Fruit fly (Drosophila melanogaster) whole organism, embryonic: ENCODE data around the gene Lrrk.
A peak's percentile ranks its signal among the peaks of the same experiment; 100 is the strongest.

ENCODE experiments used
- Aef1 ChIP-seq: fragments of 200-800 bp; sonication (Bioruptor generic); IDR thresholded peaks from 3 replicates; pipeline ENCODE4 v1.3.6; 2022; ENCODE audit warnings: missing biosample characterization, missing genetic modification characterization
- Atf6 ChIP-seq: fragments of 200-800 bp; sonication (Bioruptor generic); IDR thresholded peaks from 2 replicates; pipeline ENCODE4 v1.3.6; 2022; ENCODE audit warnings: missing biosample characterization, missing genetic modification characterization
- B-H2 ChIP-seq: fragments of 200-800 bp; sonication (Bioruptor generic); optimal IDR thresholded peaks from 2 replicates; lab custom pipeline; 2018; ENCODE audit warnings: missing biosample characterization, mild to moderate bottlenecking, missing genetic modification characterization
- CG10543 ChIP-seq: fragments of 200-800 bp; sonication (Bioruptor generic); optimal IDR thresholded peaks from 3 replicates; lab custom pipeline; 2017; ENCODE audit warnings: missing biosample characterization, mild to moderate bottlenecking, missing genetic modification characterization, moderate library complexity
- CG11696 ChIP-seq: fragments of 200-800 bp; sonication (Bioruptor generic); IDR thresholded peaks from 2 replicates; pipeline ENCODE4 v1.3.6; 2022; ENCODE audit warnings: missing biosample characterization, missing genetic modification characterization
- CG12155 ChIP-seq: fragments of 200-800 bp; sonication (Bioruptor generic); optimal IDR thresholded peaks from 3 replicates; lab custom pipeline; 2016; ENCODE audit warnings: missing biosample characterization, missing genetic modification characterization
- CG13123 ChIP-seq: fragments of 200-800 bp; sonication (Bioruptor generic); optimal IDR thresholded peaks from 2 replicates; lab custom pipeline; 2016; ENCODE audit warnings: missing biosample characterization, missing genetic modification characterization
- CG14667 ChIP-seq: fragments of 200-800 bp; sonication (Bioruptor generic); IDR thresholded peaks from 2 replicates; pipeline ENCODE4 v1.3.6; 2022; ENCODE audit warnings: missing biosample characterization, missing genetic modification characterization
- CG1602 ChIP-seq: fragments of 200-800 bp; sonication (Bioruptor generic); optimal IDR thresholded peaks from 3 replicates; lab custom pipeline; 2016; ENCODE audit warnings: missing biosample characterization, missing genetic modification characterization
- CG17186 ChIP-seq: fragments of 200-800 bp; sonication (Bioruptor generic); optimal IDR thresholded peaks from 3 replicates; lab custom pipeline; 2017; ENCODE audit warnings: missing biosample characterization, missing genetic modification reagents, missing genetic modification characterization
- CG30431 ChIP-seq: fragments of 200-800 bp; sonication (Bioruptor generic); optimal IDR thresholded peaks from 2 replicates; lab custom pipeline; 2017; ENCODE audit warnings: missing biosample characterization, missing genetic modification characterization
- CG6813 ChIP-seq: fragments of 200-800 bp; sonication (Bioruptor generic); optimal IDR thresholded peaks from 2 replicates; lab custom pipeline; 2017; ENCODE audit warnings: missing biosample characterization, missing genetic modification characterization, mild to moderate bottlenecking, moderate library complexity, missing genetic modification reagents
- CG7963 ChIP-seq: fragments of 200-800 bp; sonication (Bioruptor generic); IDR thresholded peaks from 3 replicates; pipeline ENCODE4 v1.3.6; 2022; ENCODE audit warnings: missing biosample characterization, missing genetic modification characterization; ENCODE audit not compliant: partially characterized antibody
- CG8388 ChIP-seq: fragments of 200-800 bp; sonication (Bioruptor generic); optimal IDR thresholded peaks from 2 replicates; lab custom pipeline; 2019; ENCODE audit warnings: missing biosample characterization, mild to moderate bottlenecking, missing genetic modification characterization, moderate library complexity
- CG8478 ChIP-seq: fragments of >200 bp; optimal IDR thresholded peaks from 2 replicates; lab custom pipeline; 2018
- CG9817 ChIP-seq: fragments of 200-800 bp; sonication (Bioruptor generic); optimal IDR thresholded peaks from 2 replicates; lab custom pipeline; 2018; ENCODE audit warnings: missing biosample characterization, mild to moderate bottlenecking, missing genetic modification characterization, moderate library complexity
- CkIIα-i1 ChIP-seq: fragments of 200-800 bp; sonication (Bioruptor generic); IDR thresholded peaks from 2 replicates; pipeline ENCODE4 v1.3.6; 2022; ENCODE audit warnings: missing biosample characterization, missing genetic modification characterization
- Deaf1 ChIP-seq: fragments of 200-800 bp; optimal IDR thresholded peaks from 3 replicates; lab custom pipeline; 2019; ENCODE audit warnings: missing biosample characterization, mild to moderate bottlenecking, missing genetic modification characterization, moderate library complexity
- Dref ChIP-seq: fragments of 200-800 bp; sonication (Bioruptor generic); IDR thresholded peaks from 2 replicates; pipeline ENCODE4 v1.3.6; 2022; ENCODE audit warnings: missing biosample characterization, missing genetic modification characterization
- Gsc ChIP-seq: fragments of 200-800 bp; sonication (Bioruptor generic); IDR thresholded peaks from 2 replicates; pipeline ENCODE4 v1.3.6; 2022; ENCODE audit warnings: missing biosample characterization, missing genetic modification characterization
- HHEX ChIP-seq: fragments of 200-800 bp; sonication (Bioruptor generic); optimal IDR thresholded peaks from 3 replicates; lab custom pipeline; 2017; ENCODE audit warnings: missing biosample characterization, mild to moderate bottlenecking, missing genetic modification characterization, missing genetic modification reagents
- HLH3B ChIP-seq: fragments of 200-800 bp; sonication (Bioruptor generic); IDR thresholded peaks from 2 replicates; pipeline ENCODE4 v1.3.6; 2022; ENCODE audit warnings: missing biosample characterization, missing genetic modification characterization
- HLH4C ChIP-seq: fragments of 200-800 bp; sonication (Bioruptor generic); IDR thresholded peaks from 3 replicates; pipeline ENCODE4 v1.3.6; 2022; ENCODE audit warnings: missing biosample characterization, missing genetic modification characterization; ENCODE audit not compliant: partially characterized antibody
- HLHmδ ChIP-seq: fragments of 200-800 bp; sonication (Bioruptor generic); optimal IDR thresholded peaks from 2 replicates; lab custom pipeline; 2018; ENCODE audit warnings: missing biosample characterization, mild to moderate bottlenecking, missing genetic modification characterization, moderate library complexity
- Lim3 ChIP-seq: fragments of 200-800 bp; sonication (Bioruptor generic); IDR thresholded peaks from 2 replicates; pipeline ENCODE4 v1.3.6; 2022; ENCODE audit warnings: missing biosample characterization, missing genetic modification characterization
- Max ChIP-seq: fragments of 200-800 bp; sonication (Bioruptor generic); optimal IDR thresholded peaks from 2 replicates; lab custom pipeline; 2016; ENCODE audit warnings: missing biosample characterization, mild to moderate bottlenecking, missing genetic modification characterization
- Opbp ChIP-seq: fragments of 200-800 bp; sonication (Bioruptor generic); IDR thresholded peaks from 3 replicates; pipeline ENCODE4 v1.3.6; 2022; ENCODE audit warnings: missing biosample characterization, missing genetic modification characterization; ENCODE audit not compliant: partially characterized antibody
- bab2 ChIP-seq: fragments of 200-800 bp; sonication (Bioruptor generic); optimal IDR thresholded peaks from 2 replicates; lab custom pipeline; 2016; ENCODE audit warnings: missing biosample characterization, missing genetic modification characterization
- bsh ChIP-seq, 2 experiments: fragments of 200-800 bp; sonication (Bioruptor generic); optimal IDR thresholded peaks; 2 replicates each; lab custom pipeline; 2017 to 2018; ENCODE audit warnings: mild to moderate bottlenecking in 2 of 2, missing biosample characterization in 2 of 2, missing genetic modification characterization in 2 of 2, moderate library complexity in 1 of 2
- cg ChIP-seq: fragments of 200-800 bp; sonication (Bioruptor generic); optimal IDR thresholded peaks from 3 replicates; lab custom pipeline; 2019; ENCODE audit warnings: missing biosample characterization, mild to moderate bottlenecking, missing genetic modification characterization, moderate library complexity
- chinmo ChIP-seq: fragments of 200-800 bp; sonication (Bioruptor generic); IDR thresholded peaks from 4 replicates; pipeline ENCODE4 v1.3.6; 2022; ENCODE audit warnings: missing biosample characterization, missing genetic modification characterization; ENCODE audit not compliant: partially characterized antibody
- h ChIP-seq: fragments of >200 bp; optimal IDR thresholded peaks from 2 replicates; lab custom pipeline; 2017
- jumu ChIP-seq: fragments of 200-800 bp; sonication (Bioruptor generic); optimal IDR thresholded peaks from 3 replicates; lab custom pipeline; 2016; ENCODE audit warnings: missing biosample characterization, missing genetic modification characterization
- klu ChIP-seq: fragments of 200-800 bp; sonication (Bioruptor generic); IDR thresholded peaks from 2 replicates; pipeline ENCODE4 v1.3.6; 2022; ENCODE audit warnings: missing biosample characterization, missing genetic modification characterization
- knrl ChIP-seq: fragments of 200-800 bp; sonication (Bioruptor generic); IDR thresholded peaks from 3 replicates; pipeline ENCODE4 v1.3.6; 2022; ENCODE audit warnings: missing biosample characterization, missing genetic modification characterization; ENCODE audit not compliant: partially characterized antibody
- maf-S ChIP-seq: fragments of 200-800 bp; sonication (Bioruptor generic); optimal IDR thresholded peaks from 2 replicates; lab custom pipeline; 2016; ENCODE audit warnings: missing biosample characterization, missing genetic modification characterization
- pan ChIP-seq, 4 experiments: fragments of >200 bp in 3 of 4; fragments of 200-800 bp in 1 of 4; sonication (Bioruptor generic) in 1 of 4; optimal IDR thresholded peaks in 3 of 4; IDR thresholded peaks in 1 of 4; 2 replicates each; pipeline versions ENCODE4 v1.3.6 to Lab custom; 2017 to 2022; ENCODE audit warnings: missing biosample characterization in 2 of 4, missing genetic modification characterization in 2 of 4, mixed read lengths in 1 of 4
- prd ChIP-seq, 3 experiments: fragments of >200 bp in 2 of 3; fragments of 200-800 bp in 1 of 3; sonication (Bioruptor generic) in 1 of 3; optimal IDR thresholded peaks in 2 of 3; IDR thresholded peaks in 1 of 3; 2 replicates in 2 of 3; 3 replicates in 1 of 3; pipeline versions ENCODE4 v1.3.6 to Lab custom; 2017 to 2022; ENCODE audit warnings: missing biosample characterization in 1 of 3, missing genetic modification characterization in 1 of 3
- sqz ChIP-seq: fragments of 200-800 bp; sonication (Bioruptor generic); optimal IDR thresholded peaks from 3 replicates; lab custom pipeline; 2018; ENCODE audit warnings: missing biosample characterization, mild to moderate bottlenecking, missing genetic modification characterization
- wor ChIP-seq: fragments of 200-800 bp; sonication (Bioruptor generic); IDR thresholded peaks from 2 replicates; pipeline ENCODE4 v1.3.6; 2022; ENCODE audit warnings: missing biosample characterization, missing genetic modification characterization
- zen ChIP-seq: fragments of 200-800 bp; sonication (Bioruptor generic); optimal IDR thresholded peaks from 3 replicates; lab custom pipeline; 2018; ENCODE audit warnings: missing biosample characterization, mild to moderate bottlenecking, missing genetic modification characterization, moderate library complexity

The Lrrk gene

DNA sequence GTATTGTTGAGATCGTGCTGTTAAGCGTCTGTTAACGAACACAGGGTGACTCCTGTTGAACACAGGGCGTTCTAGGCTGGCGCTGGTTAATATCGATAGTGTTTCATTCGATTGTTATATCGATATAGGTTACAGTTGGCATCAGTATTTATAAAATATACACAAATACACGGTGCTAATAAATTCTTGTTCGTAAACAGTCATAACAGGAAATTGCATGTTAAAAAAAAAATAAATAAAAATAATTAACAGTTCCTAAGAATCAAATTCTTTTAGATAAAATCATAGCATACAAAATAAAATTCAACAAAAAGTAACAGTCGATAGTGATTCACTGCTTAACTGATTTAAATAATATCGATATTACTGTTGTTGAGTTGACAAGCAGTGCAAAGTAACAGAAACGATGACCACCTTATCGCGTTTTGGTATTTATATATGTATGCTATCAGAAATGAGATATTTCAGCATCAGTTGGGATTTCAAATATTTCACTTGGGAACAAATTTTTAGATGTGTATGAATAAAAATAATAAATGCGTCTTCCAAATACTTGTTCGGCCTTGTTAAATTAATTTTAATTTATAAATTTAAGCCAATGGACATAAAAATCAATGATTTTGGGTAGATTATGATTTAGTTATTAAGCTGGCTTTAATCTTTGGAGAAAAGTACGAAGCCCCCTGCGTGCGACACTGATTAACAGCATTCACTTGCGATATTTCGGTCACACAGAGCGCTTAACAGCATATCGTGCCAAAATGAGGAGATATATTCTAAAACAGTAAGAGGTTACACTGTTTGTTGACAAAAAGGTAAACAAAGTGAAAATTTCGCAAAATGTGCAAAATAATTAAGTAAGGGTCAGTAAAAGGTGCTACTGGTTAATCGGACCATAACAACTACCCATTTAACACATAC lies at the start of gene Lrrk, which contains the start of gene Pi3K92E (continued):
- TF ChIP-seq CG12155 (GFP tag; lab: Kevin White, UChicago) (no peak), HLHmδ (GFP tag; lab: Kevin White, UChicago) (peak; percentile 58), Gsc (GFP tag; lab: Robert Waterston, UW) (no peak), Atf6 (GFP tag; lab: Robert Waterston, UW) (no peak), knrl (GFP tag; lab: Robert Waterston, UW) (peak; percentile 89), jumu (no peak), Dref (GFP tag; lab: Robert Waterston, UW) (peak; percentile 81), Lim3 (GFP tag; lab: Robert Waterston, UW) (no peak), sqz (GFP tag; lab: Kevin White, UChicago) (no peak), prd (optimal IDR thresholded peaks at IDR 0.05; lab: Kevin White, UChicago) (no peak), prd (GFP tag; IDR thresholded peaks at IDR 0.05; lab: Robert Waterston, UW) (peak; percentile 35; the same call in 1 of the 3 replicates), wor (GFP tag; lab: Robert Waterston, UW) (no peak), CG30431 (GFP tag; lab: Kevin White, UChicago) (no peak), CG17186 (GFP tag; lab: Kevin White, UChicago) (peak; percentile 75), CG14667 (GFP tag; lab: Robert Waterston, UW) (no peak), HLH3B (GFP tag; lab: Robert Waterston, UW) (no peak), Deaf1 (tag; lab: Kevin White, UChicago) (no peak), CG8478 (lab: Kevin White, UChicago) (no peak), CG13123 (no peak), CG9817 (peak; percentile 29), cg (GFP tag; lab: Kevin White, UChicago) (no peak), maf-S (no peak), CG6813 (GFP tag; lab: Kevin White, UChicago) (no peak), HHEX (GFP tag; lab: Kevin White, UChicago) (peak; percentile 1), bab2 (GFP tag; lab: Kevin White, UChicago) (no peak), CG1602 (no peak), CkIIα-i1 (GFP tag; lab: Robert Waterston, UW) (no peak), h (lab: Kevin White, UChicago) (no peak), CG8388 (GFP tag; lab: Kevin White, UChicago) (no peak), CG11696 (GFP tag; lab: Robert Waterston, UW) (0 out of 2 replicates have a peak, but pooled peaks have one; percentile 16), CG7963 (GFP tag; lab: Robert Waterston, UW) (peak; percentile 80), pan (optimal IDR thresholded peaks at IDR 0.05; lab: Kevin White, UChicago) (no peak), pan (GFP tag; optimal IDR thresholded peaks at IDR 0.05 in 1 of 2, IDR thresholded peaks at IDR 0.05 in 1 of 2) (peak in 1 of 2 experiments; percentile 8), chinmo (GFP tag; lab: Robert Waterston, UW) (peak; percentile 77; the same call in 2 of the 4 replicates), Opbp (GFP tag; lab: Robert Waterston, UW) (peak; percentile 86), bsh (GFP tag; optimal IDR thresholded peaks at IDR 0.05; lab: Kevin White, UChicago) (peak in 1 of 2 experiments; percentile 21), klu (no peak), zen (tag; lab: Kevin White, UChicago) (no peak), B-H2 (GFP tag; lab: Kevin White, UChicago) (no peak), Max (GFP tag; lab: Kevin White, UChicago) (no peak), HLH4C (GFP tag; lab: Robert Waterston, UW) (peak; percentile 91), CG10543 (no peak), Aef1 (GFP tag; lab: Robert Waterston, UW) (no peak)
